Fruit fly (Drosophila melanogaster) whole organism: ENCODE measurements around the gene Lip1.

Experiments
- CG8478 ChIP-seq: fragments of >200 bp; optimal IDR thresholded peaks from 2 replicates; lab custom pipeline; 2018; ENCODE audit warnings: inconsistent platforms
- Dll ChIP-seq: fragments of >200 bp; optimal IDR thresholded peaks from 2 replicates; lab custom pipeline; 2017
- EcR ChIP-seq, 2 experiments: fragments of >200 bp; optimal IDR thresholded peaks; 2 replicates each; lab custom pipeline; 2017; ENCODE audit warnings: missing biosample characterization in 2 of 2, missing genetic modification characterization in 2 of 2, missing genetic modification reagents in 2 of 2
- pan ChIP-seq: fragments of >200 bp; optimal IDR thresholded peaks from 2 replicates; lab custom pipeline; 2017

dm6 chr2L:10728751-10729150, 27.4 kb upstream of the Lip1 start, which contains the start of gene CG6443:
- no peak for TF ChIP-seq Dll (lab: Kevin White, UChicago)
- no peak for TF ChIP-seq CG8478 (lab: Kevin White, UChicago)
- TF ChIP-seq EcR (GFP tag; optimal IDR thresholded peaks at IDR 0.05; lab: Kevin White, UChicago), result no peak
- TF ChIP-seq pan (lab: Kevin White, UChicago), result no peak
